Worm (Caenorhabditis elegans) whole organism, L1 larva: Measurements from ENCODE around the gene K08D9.6.

Experiments used
- alr-1 ChIP-seq: fragments of 200-800 bp; sonication (Bioruptor generic); optimal IDR thresholded peaks from 2 replicates; lab custom pipeline; 2018; ENCODE audit warnings: borderline replicate concordance, mild to moderate bottlenecking, missing genetic modification characterization, missing compliant biosample characterization
- ama-1 ChIP-seq: fragments of 150-350 bp; optimal IDR thresholded peaks from 2 replicates; lab custom pipeline; 2014
- fos-1 ChIP-seq: fragments of 150-350 bp; optimal IDR thresholded peaks from 2 replicates; lab custom pipeline; 2014; ENCODE audit warnings: missing biosample characterization, missing genetic modification characterization
- nhr-237 ChIP-seq: fragments of 150-350 bp; optimal IDR thresholded peaks from 2 replicates; lab custom pipeline; 2014; ENCODE audit warnings: missing biosample characterization, missing genetic modification characterization
- rnt-1 ChIP-seq: sonication (generic microtip); optimal IDR thresholded peaks from 2 replicates; lab custom pipeline; 2016; ENCODE audit warnings: mild to moderate bottlenecking, missing genetic modification characterization, moderate library complexity, missing compliant biosample characterization
- unc-62 ChIP-seq: fragments of 150-350 bp; optimal IDR thresholded peaks from 2 replicates; lab custom pipeline; 2014; ENCODE audit warnings: missing biosample characterization, missing genetic modification reagents, missing genetic modification characterization

- TF ChIP-seq unc-62 (GFP tag; lab: Kevin White, UChicago) (no peak), ama-1 (lab: Kevin White, UChicago) (no peak), alr-1 (no peak), nhr-237 (no peak), fos-1 (tag; lab: Kevin White, UChicago) (no peak), rnt-1 (tag; lab: Kevin White, UChicago) (no peak)
Observed at ce11 chrV:3236610-3237009, 1.8 kb upstream of the K08D9.6 start, which contains the start of the genes K08D9.9 and str-16.
